Worm (Caenorhabditis elegans) whole organism, midembryonic: ENCODE measurements around the gene H41C03.1.

ENCODE experiments used
- T22C8.4 ChIP-seq: fragments of 200-800 bp; sonication (Bioruptor generic); IDR thresholded peaks from 2 replicates; pipeline ENCODE4 v1.3.6; 2022; ENCODE audit warnings: missing genetic modification characterization, missing compliant biosample characterization
- cog-1 ChIP-seq: sonication (generic microtip); optimal IDR thresholded peaks from 2 replicates; lab custom pipeline; 2016; ENCODE audit warnings: missing genetic modification characterization, missing compliant biosample characterization
- flt-1 ChIP-seq: fragments of 200-800 bp; sonication (Bioruptor generic); IDR thresholded peaks from 2 replicates; pipeline ENCODE4 v1.3.6; 2022; ENCODE audit warnings: missing genetic modification characterization, missing compliant biosample characterization
- klf-2 ChIP-seq: fragments of 200-800 bp; sonication (Bioruptor generic); conservative IDR thresholded peaks from 2 replicates; pipeline ENCODE4 v1.3.6; 2022; ENCODE audit warnings: missing genetic modification reagents, missing genetic modification characterization, missing compliant biosample characterization
- med-1 ChIP-seq: sonication (generic microtip); optimal IDR thresholded peaks from 2 replicates; lab custom pipeline; 2017; ENCODE audit warnings: missing genetic modification characterization, mild to moderate bottlenecking, missing compliant biosample characterization, antibody characterized with exemption, missing genetic modification reagents; ENCODE audit not compliant: insufficient read depth
- ref-1 ChIP-seq: fragments of 200-800 bp; sonication (Bioruptor generic); conservative IDR thresholded peaks from 2 replicates; pipeline ENCODE4 v1.3.6; 2022; ENCODE audit warnings: missing genetic modification reagents, missing genetic modification characterization, missing compliant biosample characterization
- tab-1 ChIP-seq: fragments of 200-800 bp; sonication (Bioruptor generic); IDR thresholded peaks from 2 replicates; pipeline ENCODE4 v1.3.6; 2022; ENCODE audit warnings: missing genetic modification characterization, missing compliant biosample characterization
- ztf-23 ChIP-seq: fragments of 200-800 bp; sonication (Bioruptor generic); IDR thresholded peaks from 2 replicates; pipeline ENCODE4 v1.3.6; 2022; ENCODE audit warnings: missing genetic modification reagents, missing genetic modification characterization, missing compliant biosample characterization
- ztf-29 ChIP-seq: fragments of 200-800 bp; sonication (Bioruptor generic); IDR thresholded peaks from 2 replicates; pipeline ENCODE4 v1.3.6; 2022; ENCODE audit warnings: missing genetic modification reagents, missing genetic modification characterization, missing compliant biosample characterization

Gene H41C03.1

ce11 chrII:5884252-5884651 lies 30.0 kb downstream of the H41C03.1 start, which contains the start of gene rfip-1:
TSS of gene rfip-1 (plus strand) at chrII:5884552.
- TF ChIP-seq flt-1 (no peak), ztf-23 (no peak), med-1 (no peak), ztf-29 (GFP tag; lab: Robert Waterston, UW) (no peak), ref-1 (GFP tag; lab: Robert Waterston, UW) (no peak), klf-2 (GFP tag; lab: Robert Waterston, UW) (no peak), T22C8.4 (GFP tag; lab: Robert Waterston, UW) (no peak), cog-1 (tag; lab: Kevin White, UChicago) (no peak), tab-1 (no peak)

ce11 chrII:5885966-5886621 lies 31.9 kb downstream of the H41C03.1 start:
- TF ChIP-seq ztf-23 (no peak), flt-1 (no peak), klf-2 (GFP tag; lab: Robert Waterston, UW) (no peak), T22C8.4 (GFP tag; lab: Robert Waterston, UW) (no peak), ztf-29 (GFP tag; lab: Robert Waterston, UW) (no peak), tab-1 (no peak), med-1 (no peak), cog-1 (tag; lab: Kevin White, UChicago) (no peak), ref-1 (GFP tag; lab: Robert Waterston, UW) (no peak)

- TF ChIP-seq tab-1 = no peak
- TF ChIP-seq flt-1 = no peak
- no peak for TF ChIP-seq ztf-23
- no peak for TF ChIP-seq cog-1 (tag; lab: Kevin White, UChicago)
Observed at ce11 chrII:5889417-5890139, 35.4 kb downstream of the H41C03.1 start.

ce11 chrII:5892813-5893212 lies 38.6 kb downstream of the H41C03.1 start:
- TF ChIP-seq T22C8.4 (GFP tag; lab: Robert Waterston, UW) (no peak), cog-1 (tag; lab: Kevin White, UChicago) (no peak), ztf-23 (no peak), tab-1 (no peak), med-1 (no peak), klf-2 (GFP tag; lab: Robert Waterston, UW) (no peak), flt-1 (no peak)

- TF ChIP-seq T22C8.4 (GFP tag; lab: Robert Waterston, UW) (no peak), cog-1 (tag; lab: Kevin White, UChicago) (no peak), ref-1 (GFP tag; lab: Robert Waterston, UW) (no peak), tab-1 (no peak), ztf-23 (no peak)
Observed at ce11 chrII:5895870-5896269, 41.6 kb downstream of the H41C03.1 start, which contains the start of gene F59G1.4. TSS of gene F59G1.4 (plus strand) at chrII:5896170.

- TF ChIP-seq ztf-29 (GFP tag; lab: Robert Waterston, UW) = no peak
- TF ChIP-seq flt-1 = no peak
- no peak for TF ChIP-seq med-1
- no peak for TF ChIP-seq ref-1 (GFP tag; lab: Robert Waterston, UW)
- no peak for TF ChIP-seq tab-1
- no peak for TF ChIP-seq ztf-23
- no peak for TF ChIP-seq klf-2 (GFP tag; lab: Robert Waterston, UW)
- no peak for TF ChIP-seq cog-1 (tag; lab: Kevin White, UChicago)
- TF ChIP-seq T22C8.4 (GFP tag; lab: Robert Waterston, UW) = no peak
Observed at ce11 chrII:5896512-5896911, 42.3 kb downstream of the H41C03.1 start.

- TF ChIP-seq ztf-29 (GFP tag; lab: Robert Waterston, UW) (no peak), ztf-23 (no peak), tab-1 (no peak), cog-1 (tag; lab: Kevin White, UChicago) (no peak), flt-1 (no peak), klf-2 (GFP tag; lab: Robert Waterston, UW) (no peak), T22C8.4 (GFP tag; lab: Robert Waterston, UW) (no peak), med-1 (no peak)
Observed at ce11 chrII:5899080-5899479, 44.9 kb downstream of the H41C03.1 start.

- TF ChIP-seq cog-1 (tag; lab: Kevin White, UChicago) (no peak), med-1 (no peak), flt-1 (no peak), ref-1 (GFP tag; lab: Robert Waterston, UW) (no peak), T22C8.4 (GFP tag; lab: Robert Waterston, UW) (no peak), tab-1 (no peak), klf-2 (GFP tag; lab: Robert Waterston, UW) (no peak), ztf-29 (GFP tag; lab: Robert Waterston, UW) (no peak), ztf-23 (no peak)
Observed at ce11 chrII:5899865-5900486, 45.8 kb downstream of the H41C03.1 start.

ce11 chrII:5901407-5902026 lies 47.3 kb downstream of the H41C03.1 start:
- no peak for TF ChIP-seq T22C8.4 (GFP tag; lab: Robert Waterston, UW)
- TF ChIP-seq med-1 = no peak
- TF ChIP-seq ztf-23 = no peak
- TF ChIP-seq tab-1 = no peak
- TF ChIP-seq cog-1 (tag; lab: Kevin White, UChicago) = no peak
- TF ChIP-seq ztf-29 (GFP tag; lab: Robert Waterston, UW) = no peak

ce11 chrII:5902139-5902538 lies 47.9 kb downstream of the H41C03.1 start:
- no peak for TF ChIP-seq tab-1
- TF ChIP-seq ztf-23 = no peak
- TF ChIP-seq cog-1 (tag; lab: Kevin White, UChicago) = no peak
- no peak for TF ChIP-seq T22C8.4 (GFP tag; lab: Robert Waterston, UW)
- TF ChIP-seq klf-2 (GFP tag; lab: Robert Waterston, UW) = no peak
- TF ChIP-seq med-1 = no peak
- TF ChIP-seq ref-1 (GFP tag; lab: Robert Waterston, UW) = no peak
- TF ChIP-seq ztf-29 (GFP tag; lab: Robert Waterston, UW) = no peak
- TF ChIP-seq flt-1 = no peak
